Worm (Caenorhabditis elegans): ENCODE results near the gene cul-1.

Gene cul-1

ce11 chrIII:10446730-10447129, 24.3 kb upstream of the cul-1 start, which contains the start of gene H04D03.7:
H04D03.7 (minus strand) TSS chrIII:10446830.
- no peak for TF ChIP-seq ama-1 (optimal IDR thresholded peaks at IDR 0.05)
- TF ChIP-seq hmbx-1 (tag; optimal IDR thresholded peaks at IDR 0.05): no peak
- TF ChIP-seq B0310.2 (tag; optimal IDR thresholded peaks at IDR 0.05): no peak
- TF ChIP-seq pes-1 (GFP tag; IDR thresholded peaks at IDR 0.05): no peak
- TF ChIP-seq aly-1 (tag; optimal IDR thresholded peaks at IDR 0.05): no peak
- TF ChIP-seq scrt-1 (GFP tag; IDR thresholded peaks at IDR 0.05): no peak
- TF ChIP-seq tra-4 (tag; optimal IDR thresholded peaks at IDR 0.05): no peak
- TF ChIP-seq F13C5.2 (tag; optimal IDR thresholded peaks at IDR 0.05): no peak
- no peak for TF ChIP-seq hmg-4 (GFP tag; optimal IDR thresholded peaks at IDR 0.05)
- no peak for TF ChIP-seq tbx-11 (GFP tag; IDR thresholded peaks at IDR 0.05)

- no peak for TF ChIP-seq ceh-13 (GFP tag; optimal IDR thresholded peaks at IDR 0.05)
- TF ChIP-seq hmbx-1 (tag; optimal IDR thresholded peaks at IDR 0.05): no peak
- no peak for TF ChIP-seq tbx-37 (GFP tag; conservative IDR thresholded peaks at IDR 0.05)
- TF ChIP-seq hnd-1 (tag; optimal IDR thresholded peaks at IDR 0.05): no peak
Measured at ce11 chrIII:10451012-10451411, 20.0 kb upstream of the cul-1 start, which contains the start of gene H04D03.4. H04D03.4 (minus strand) TSS chrIII:10451112.

- TF ChIP-seq tbx-37 (GFP tag; conservative IDR thresholded peaks at IDR 0.05) (peak; percentile 60; the same call in 1 of the 2 replicates), hmg-4 (GFP tag; optimal IDR thresholded peaks at IDR 0.05) (no peak), ets-7 (tag; optimal IDR thresholded peaks at IDR 0.05) (no peak), flt-1 (GFP tag; IDR thresholded peaks at IDR 0.05) (peak; percentile 28; the same call in 1 of the 2 replicates), aly-1 (tag; optimal IDR thresholded peaks at IDR 0.05) (no peak), tbx-11 (GFP tag; IDR thresholded peaks at IDR 0.05) (peak; percentile 23; the same call in 1 of the 2 replicates), F13C5.2 (tag; optimal IDR thresholded peaks at IDR 0.05) (no peak), pes-1 (GFP tag; IDR thresholded peaks at IDR 0.05) (peak; percentile 75), hmbx-1 (tag; optimal IDR thresholded peaks at IDR 0.05) (no peak), ceh-13 (GFP tag; optimal IDR thresholded peaks at IDR 0.05) (no peak), scrt-1 (GFP tag; IDR thresholded peaks at IDR 0.05) (peak; percentile 35; the same call in 1 of the 2 replicates), hnd-1 (tag; optimal IDR thresholded peaks at IDR 0.05) (no peak), ceh-36 (tag; optimal IDR thresholded peaks at IDR 0.05) (no peak), sea-1 (GFP tag; conservative IDR thresholded peaks at IDR 0.05) (0 out of 2 replicates have a peak, but pooled peaks have one; percentile 11), B0310.2 (tag; optimal IDR thresholded peaks at IDR 0.05) (no peak)
Measured at ce11 chrIII:10460427-10461163, 10.4 kb upstream of the cul-1 start, which contains the start of gene ecps-1. ecps-1 (minus strand) TSS chrIII:10460551.

- peak; percentile 96 for TF ChIP-seq B0310.2 (tag; optimal IDR thresholded peaks at IDR 0.05)
- TF ChIP-seq tra-4 (tag; optimal IDR thresholded peaks at IDR 0.05): peak; percentile 95
- peak; percentile 99 for TF ChIP-seq hmg-4 (GFP tag; optimal IDR thresholded peaks at IDR 0.05)
- TF ChIP-seq ets-7 (tag; optimal IDR thresholded peaks at IDR 0.05): peak; percentile 91
- TF ChIP-seq sea-1 (GFP tag; conservative IDR thresholded peaks at IDR 0.05): peak; percentile 99
- TF ChIP-seq pes-1 (GFP tag; IDR thresholded peaks at IDR 0.05): peak; percentile 98
- TF ChIP-seq ama-1 (optimal IDR thresholded peaks at IDR 0.05): no peak
- peak; percentile 97 for TF ChIP-seq ceh-13 (GFP tag; optimal IDR thresholded peaks at IDR 0.05)
- TF ChIP-seq ceh-36 (tag; optimal IDR thresholded peaks at IDR 0.05): peak; percentile 97
- peak; percentile 92 for TF ChIP-seq hnd-1 (tag; optimal IDR thresholded peaks at IDR 0.05)
- TF ChIP-seq F13C5.2 (tag; optimal IDR thresholded peaks at IDR 0.05): peak; percentile 99
- TF ChIP-seq flt-1 (GFP tag; IDR thresholded peaks at IDR 0.05): peak; percentile 95
- TF ChIP-seq scrt-1 (GFP tag; IDR thresholded peaks at IDR 0.05): peak; percentile 95
- TF ChIP-seq aly-1 (tag; optimal IDR thresholded peaks at IDR 0.05): peak; percentile 95
- TF ChIP-seq hmbx-1 (tag; optimal IDR thresholded peaks at IDR 0.05): peak; percentile 88
- TF ChIP-seq tbx-11 (GFP tag; IDR thresholded peaks at IDR 0.05): peak; percentile 97
- peak; percentile 98 for TF ChIP-seq tbx-37 (GFP tag; conservative IDR thresholded peaks at IDR 0.05)
Measured at ce11 chrIII:10461164-10461546, 9.9 kb upstream of the cul-1 start, which contains the start of gene atx-2. atx-2 (plus strand) TSS chrIII:10461389.

ce11 chrIII:10462935-10463548, 8.0 kb upstream of the cul-1 start:
- TF ChIP-seq tbx-11 (GFP tag; IDR thresholded peaks at IDR 0.05): no peak

- TF ChIP-seq hmbx-1 (tag; optimal IDR thresholded peaks at IDR 0.05): no peak
- no peak for TF ChIP-seq tra-4 (tag; optimal IDR thresholded peaks at IDR 0.05)
- no peak for TF ChIP-seq B0310.2 (tag; optimal IDR thresholded peaks at IDR 0.05)
- TF ChIP-seq F13C5.2 (tag; optimal IDR thresholded peaks at IDR 0.05): no peak
- no peak for TF ChIP-seq hnd-1 (tag; optimal IDR thresholded peaks at IDR 0.05)
- TF ChIP-seq tbx-37 (GFP tag; conservative IDR thresholded peaks at IDR 0.05): no peak
- TF ChIP-seq sea-1 (GFP tag; conservative IDR thresholded peaks at IDR 0.05): no peak
- no peak for TF ChIP-seq ama-1 (optimal IDR thresholded peaks at IDR 0.05)
Measured at ce11 chrIII:10463653-10464052, 7.4 kb upstream of the cul-1 start.

ce11 chrIII:10464455-10464854, 6.6 kb upstream of the cul-1 start:
- TF ChIP-seq ceh-36 (tag; optimal IDR thresholded peaks at IDR 0.05): no peak
- TF ChIP-seq hmbx-1 (tag; optimal IDR thresholded peaks at IDR 0.05): no peak
- no peak for TF ChIP-seq scrt-1 (GFP tag; IDR thresholded peaks at IDR 0.05)
- TF ChIP-seq F13C5.2 (tag; optimal IDR thresholded peaks at IDR 0.05): no peak
- TF ChIP-seq sea-1 (GFP tag; conservative IDR thresholded peaks at IDR 0.05): no peak
- TF ChIP-seq flt-1 (GFP tag; IDR thresholded peaks at IDR 0.05): no peak
- TF ChIP-seq ama-1 (optimal IDR thresholded peaks at IDR 0.05): no peak
- TF ChIP-seq tra-4 (tag; optimal IDR thresholded peaks at IDR 0.05): no peak
- TF ChIP-seq hnd-1 (tag; optimal IDR thresholded peaks at IDR 0.05): no peak
- TF ChIP-seq hmg-4 (GFP tag; optimal IDR thresholded peaks at IDR 0.05): no peak
- no peak for TF ChIP-seq ets-7 (tag; optimal IDR thresholded peaks at IDR 0.05)
- no peak for TF ChIP-seq B0310.2 (tag; optimal IDR thresholded peaks at IDR 0.05)
- TF ChIP-seq aly-1 (tag; optimal IDR thresholded peaks at IDR 0.05): no peak

Measured in whole organism, early embryonic.